Worm (Caenorhabditis elegans): Measurements from ENCODE around the gene F59B10.2.

The F59B10.2 gene

DNA sequence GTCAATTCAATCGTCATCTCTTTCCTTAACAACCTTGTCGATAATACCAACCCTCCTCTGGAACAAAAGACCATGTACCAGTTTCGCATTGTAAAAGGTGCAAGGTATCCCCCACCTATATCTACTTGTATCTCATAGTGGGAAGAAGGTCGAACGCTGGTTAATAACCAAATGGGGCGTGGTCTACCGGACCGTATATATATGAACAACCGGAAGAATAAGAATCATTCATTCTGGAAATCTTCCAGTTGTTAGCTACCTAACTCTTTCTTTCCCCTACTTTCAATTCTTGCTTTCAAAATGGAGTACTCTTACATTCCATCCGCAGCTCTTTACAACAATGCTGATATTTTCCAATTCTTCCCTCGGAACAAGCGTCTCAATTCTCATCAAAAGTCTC, 48.4 kb downstream of the F59B10.2 start, which contains the start of gene ZK673.5:
ZK673.5 (plus strand) TSS at position 301 of the 400 bp plus-strand sequence.
- no peak for TF ChIP-seq ham-2 (GFP tag; optimal IDR thresholded peaks at IDR 0.05)
- TF ChIP-seq ztf-11 (tag; optimal IDR thresholded peaks at IDR 0.05): no peak
- no peak for TF ChIP-seq nhr-28 (tag; optimal IDR thresholded peaks at IDR 0.05)
- no peak for TF ChIP-seq blmp-1 (tag; optimal IDR thresholded peaks at IDR 0.05)
- no peak for TF ChIP-seq ceh-39 (tag; optimal IDR thresholded peaks at IDR 0.05)
- no peak for TF ChIP-seq mls-2 (tag; optimal IDR thresholded peaks at IDR 0.05)
- TF ChIP-seq M03D4.4 (tag; optimal IDR thresholded peaks at IDR 0.05): no peak
- TF ChIP-seq hlh-1 (tag; optimal IDR thresholded peaks at IDR 0.05): no peak
- TF ChIP-seq tbx-8 (GFP tag; optimal IDR thresholded peaks at IDR 0.05): no peak
- no peak for TF ChIP-seq zip-8 (tag; optimal IDR thresholded peaks at IDR 0.05)
- TF ChIP-seq flh-1 (GFP tag; optimal IDR thresholded peaks at IDR 0.05): no peak
- TF ChIP-seq sptf-1 (tag; optimal IDR thresholded peaks at IDR 0.05): no peak
- TF ChIP-seq nhr-237 (tag; optimal IDR thresholded peaks at IDR 0.05): no peak
- no peak for TF ChIP-seq cnd-1 (tag; optimal IDR thresholded peaks at IDR 0.05)
- TF ChIP-seq lin-32 (GFP tag; optimal IDR thresholded peaks at IDR 0.05): no peak

Measured in whole organism, mixed stage, embryonic.